Fruit fly (Drosophila melanogaster) whole organism, prepupa: Measurements from ENCODE around the gene CG6142.
A peak's percentile ranks its signal among the peaks of the same experiment; 100 is the strongest.

Experiments used
- Blimp-1 ChIP-seq: fragments of 200-800 bp; sonication (Bioruptor generic); optimal IDR thresholded peaks from 3 replicates; lab custom pipeline; 2017; ENCODE audit warnings: missing biosample characterization, missing genetic modification characterization, mild to moderate bottlenecking, moderate library complexity, missing genetic modification reagents
- CG10631 ChIP-seq: fragments of 200-800 bp; sonication (Bioruptor generic); optimal IDR thresholded peaks from 2 replicates; lab custom pipeline; 2016; ENCODE audit warnings: missing biosample characterization, missing genetic modification characterization
- CG10669 ChIP-seq: fragments of 200-800 bp; sonication (Bioruptor generic); optimal IDR thresholded peaks from 3 replicates; lab custom pipeline; 2018; ENCODE audit warnings: missing biosample characterization, mild to moderate bottlenecking, missing genetic modification characterization, moderate library complexity
- CG11294 ChIP-seq: fragments of 200-800 bp; sonication (Bioruptor generic); IDR thresholded peaks from 2 replicates; pipeline ENCODE4 v1.3.6; 2022; ENCODE audit warnings: missing biosample characterization, missing genetic modification characterization
- CG11762 ChIP-seq: fragments of 200-800 bp; sonication (Bioruptor generic); optimal IDR thresholded peaks from 3 replicates; lab custom pipeline; 2016; ENCODE audit warnings: missing biosample characterization, missing genetic modification characterization; ENCODE audit not compliant: insufficient read depth
- CG11902 ChIP-seq: fragments of 200-800 bp; sonication (Bioruptor generic); optimal IDR thresholded peaks from 3 replicates; lab custom pipeline; 2016; ENCODE audit warnings: missing biosample characterization, missing genetic modification characterization
- CG15336 ChIP-seq: fragments of 200-800 bp; sonication (Bioruptor generic); IDR thresholded peaks from 2 replicates; pipeline ENCODE4 v1.3.6; 2022; ENCODE audit warnings: missing biosample characterization, missing genetic modification characterization
- CG1621 ChIP-seq: fragments of 200-800 bp; sonication (Bioruptor generic); optimal IDR thresholded peaks from 3 replicates; lab custom pipeline; 2018; ENCODE audit warnings: missing biosample characterization, mild to moderate bottlenecking, missing genetic modification characterization
- CG16779 ChIP-seq: fragments of 200-800 bp; sonication (Bioruptor generic); optimal IDR thresholded peaks from 3 replicates; lab custom pipeline; 2017; ENCODE audit warnings: missing biosample characterization, mild to moderate bottlenecking, missing genetic modification characterization
- CG3032 ChIP-seq: fragments of 200-800 bp; optimal IDR thresholded peaks from 2 replicates; lab custom pipeline; 2019; ENCODE audit warnings: missing biosample characterization, mild to moderate bottlenecking, missing genetic modification characterization, moderate library complexity
- CG31627 ChIP-seq: fragments of 200-800 bp; sonication (Bioruptor generic); optimal IDR thresholded peaks from 3 replicates; lab custom pipeline; 2016; ENCODE audit warnings: missing biosample characterization, missing genetic modification characterization
- CG32006 ChIP-seq: fragments of 200-800 bp; sonication (Bioruptor generic); optimal IDR thresholded peaks from 3 replicates; lab custom pipeline; 2017; ENCODE audit warnings: missing biosample characterization, mild to moderate bottlenecking, missing genetic modification characterization
- CG3919 ChIP-seq: fragments of 200-800 bp; sonication (Bioruptor generic); optimal IDR thresholded peaks from 3 replicates; lab custom pipeline; 2016; ENCODE audit warnings: missing biosample characterization, missing genetic modification characterization
- CG4318 ChIP-seq: fragments of 200-800 bp; sonication (Bioruptor generic); optimal IDR thresholded peaks from 3 replicates; lab custom pipeline; 2017; ENCODE audit warnings: missing biosample characterization, mild to moderate bottlenecking, missing genetic modification characterization
- CG6276 ChIP-seq: fragments of 200-800 bp; sonication (Bioruptor generic); optimal IDR thresholded peaks from 2 replicates; lab custom pipeline; 2017; ENCODE audit warnings: missing biosample characterization, mild to moderate bottlenecking, missing genetic modification characterization
- CG6792 ChIP-seq: fragments of 200-800 bp; sonication (Bioruptor generic); optimal IDR thresholded peaks from 3 replicates; lab custom pipeline; 2016; ENCODE audit warnings: missing biosample characterization, missing genetic modification characterization
- CG6808 ChIP-seq: fragments of 200-800 bp; sonication (Bioruptor generic); optimal IDR thresholded peaks from 3 replicates; lab custom pipeline; 2017; ENCODE audit warnings: missing biosample characterization, missing genetic modification characterization, mild to moderate bottlenecking, moderate library complexity, missing genetic modification reagents
- CG7368 ChIP-seq: fragments of 200-800 bp; sonication (Bioruptor generic); optimal IDR thresholded peaks from 3 replicates; lab custom pipeline; 2016; ENCODE audit warnings: missing biosample characterization, missing genetic modification characterization
- CG8632 ChIP-seq: fragments of 200-800 bp; sonication (Bioruptor generic); optimal IDR thresholded peaks from 3 replicates; lab custom pipeline; 2016; ENCODE audit warnings: missing biosample characterization, missing genetic modification characterization
- CG9139 ChIP-seq: fragments of 200-800 bp; sonication (Bioruptor generic); optimal IDR thresholded peaks from 3 replicates; lab custom pipeline; 2017; ENCODE audit warnings: missing biosample characterization, mild to moderate bottlenecking, missing genetic modification characterization
- Eip75B ChIP-seq: fragments of 200-800 bp; sonication (Bioruptor generic); optimal IDR thresholded peaks from 3 replicates; lab custom pipeline; 2016; ENCODE audit warnings: missing biosample characterization, missing genetic modification characterization
- Eip78C ChIP-seq: fragments of 200-800 bp; sonication (Bioruptor generic); peaks from one replicate; lab custom pipeline; 2016; ENCODE audit warnings: missing biosample characterization, missing genetic modification characterization
- Ets96B ChIP-seq: fragments of 200-800 bp; optimal IDR thresholded peaks from 2 replicates; lab custom pipeline; 2019; ENCODE audit warnings: missing biosample characterization, mild to moderate bottlenecking, missing genetic modification characterization, moderate library complexity
- Gug ChIP-seq: fragments of 200-800 bp; sonication (Bioruptor generic); IDR thresholded peaks from 2 replicates; pipeline ENCODE4 v1.3.6; 2022; ENCODE audit warnings: missing biosample characterization, missing genetic modification characterization
- Hr4 ChIP-seq: fragments of 200-800 bp; sonication (Bioruptor generic); optimal IDR thresholded peaks from 3 replicates; lab custom pipeline; 2016; ENCODE audit warnings: missing biosample characterization, missing genetic modification characterization
- Lpt ChIP-seq: fragments of 200-800 bp; sonication (Bioruptor generic); optimal IDR thresholded peaks from 3 replicates; lab custom pipeline; 2016; ENCODE audit warnings: missing biosample characterization, missing genetic modification characterization
- Met ChIP-seq: fragments of 200-800 bp; sonication (Bioruptor generic); optimal IDR thresholded peaks from 3 replicates; lab custom pipeline; 2016; ENCODE audit warnings: missing biosample characterization, missing genetic modification characterization
- OdsH ChIP-seq: fragments of 200-800 bp; sonication (Bioruptor generic); optimal IDR thresholded peaks from 3 replicates; lab custom pipeline; 2016; ENCODE audit warnings: missing biosample characterization, missing genetic modification characterization
- Sox102F ChIP-seq: fragments of 200-800 bp; sonication (Bioruptor generic); optimal IDR thresholded peaks from 2 replicates; lab custom pipeline; 2016; ENCODE audit warnings: missing biosample characterization, mild to moderate bottlenecking, missing genetic modification characterization
- Sox14 ChIP-seq: fragments of 200-800 bp; sonication (Bioruptor generic); optimal IDR thresholded peaks from 3 replicates; lab custom pipeline; 2016; ENCODE audit warnings: missing biosample characterization, missing genetic modification characterization
- Sox15 ChIP-seq: fragments of 200-800 bp; sonication (Bioruptor generic); optimal IDR thresholded peaks from 3 replicates; lab custom pipeline; 2016; ENCODE audit warnings: missing biosample characterization, missing genetic modification characterization
- cyc ChIP-seq: fragments of 200-800 bp; sonication (Bioruptor generic); optimal IDR thresholded peaks from 3 replicates; lab custom pipeline; 2016; ENCODE audit warnings: missing biosample characterization, missing genetic modification characterization
- dac ChIP-seq: fragments of 200-800 bp; sonication (Bioruptor generic); optimal IDR thresholded peaks from 2 replicates; lab custom pipeline; 2017; ENCODE audit warnings: missing biosample characterization, mild to moderate bottlenecking, missing genetic modification characterization
- eg ChIP-seq: fragments of 200-800 bp; sonication (Bioruptor generic); IDR thresholded peaks from 3 replicates; pipeline ENCODE4 v1.3.6; 2022; ENCODE audit warnings: missing biosample characterization, missing genetic modification characterization
- fd59A ChIP-seq: fragments of 200-800 bp; sonication (Bioruptor generic); optimal IDR thresholded peaks from 2 replicates; lab custom pipeline; 2017; ENCODE audit warnings: missing biosample characterization, mild to moderate bottlenecking, missing genetic modification characterization, missing genetic modification reagents
- fd85E ChIP-seq: fragments of 200-800 bp; sonication (Bioruptor generic); optimal IDR thresholded peaks from 3 replicates; lab custom pipeline; 2016; ENCODE audit warnings: missing biosample characterization, missing genetic modification characterization
- fkh ChIP-seq: fragments of 200-800 bp; sonication (Bioruptor generic); optimal IDR thresholded peaks from 3 replicates; lab custom pipeline; 2017; ENCODE audit warnings: missing biosample characterization, mild to moderate bottlenecking, missing genetic modification characterization, moderate library complexity
- lz ChIP-seq: fragments of 200-800 bp; sonication (Bioruptor generic); optimal IDR thresholded peaks from 3 replicates; lab custom pipeline; 2016; ENCODE audit warnings: missing biosample characterization, missing genetic modification characterization
- net ChIP-seq: fragments of 200-800 bp; sonication (Bioruptor generic); optimal IDR thresholded peaks from 3 replicates; lab custom pipeline; 2016; ENCODE audit warnings: missing biosample characterization, missing genetic modification characterization
- pdm3 ChIP-seq: fragments of 200-800 bp; sonication (Bioruptor generic); optimal IDR thresholded peaks from 3 replicates; lab custom pipeline; 2016; ENCODE audit warnings: missing biosample characterization, missing genetic modification characterization
- salr ChIP-seq, 2 experiments: fragments of 200-800 bp; sonication (Bioruptor generic); optimal IDR thresholded peaks; 3 replicates each; lab custom pipeline; 2016 to 2018; ENCODE audit warnings: missing biosample characterization in 2 of 2, missing genetic modification characterization in 2 of 2, mild to moderate bottlenecking in 1 of 2
- ss ChIP-seq, 2 experiments: fragments of 200-800 bp; sonication (Bioruptor generic); optimal IDR thresholded peaks; 2 replicates in 1 of 2; 3 replicates in 1 of 2; lab custom pipeline; 2017 to 2018; ENCODE audit warnings: mild to moderate bottlenecking in 2 of 2, missing biosample characterization in 2 of 2, missing genetic modification characterization in 2 of 2, moderate library complexity in 1 of 2
- svp ChIP-seq: fragments of 200-800 bp; sonication (Bioruptor generic); peaks from one replicate; lab custom pipeline; 2016; ENCODE audit warnings: missing biosample characterization, missing genetic modification characterization
- topi ChIP-seq: fragments of 200-800 bp; sonication (Bioruptor generic); optimal IDR thresholded peaks from 3 replicates; lab custom pipeline; 2016; ENCODE audit warnings: missing biosample characterization, missing genetic modification characterization
- vri ChIP-seq: fragments of 200-800 bp; sonication (Bioruptor generic); optimal IDR thresholded peaks from 3 replicates; lab custom pipeline; 2016; ENCODE audit warnings: missing biosample characterization, mild to moderate bottlenecking, missing genetic modification characterization

The CG6142 gene

dm6 chr3R:26099238-26099637, 33.7 kb upstream of the CG6142 start (continued):
- TF ChIP-seq CG32006 (GFP tag; lab: Kevin White, UChicago) (no peak), Blimp-1 (no peak), CG10631 (no peak), pdm3 (GFP tag; lab: Kevin White, UChicago) (no peak), CG6792 (GFP tag; lab: Kevin White, UChicago) (no peak), CG16779 (no peak), CG10669 (no peak)
- TF ChIP-seq, all 60 proteins: peak for 8

DNA sequence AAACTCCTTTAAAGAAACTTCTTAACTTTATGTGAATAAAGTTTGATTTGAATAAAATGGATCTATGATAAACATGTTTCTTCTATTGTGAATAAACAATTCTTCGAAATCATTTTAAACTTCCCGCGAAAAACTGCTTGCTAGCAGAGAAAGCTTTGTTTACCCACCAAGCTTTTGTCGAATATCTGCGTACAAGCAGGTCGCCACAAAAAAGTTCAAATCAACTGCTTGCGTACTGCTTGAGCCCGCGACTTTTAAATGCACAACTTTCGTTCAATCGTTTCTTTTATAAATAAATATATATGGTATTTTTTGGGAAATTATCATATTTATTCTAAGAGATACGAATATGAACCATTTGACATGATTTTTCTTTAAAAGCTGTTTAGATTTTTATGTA, 29.5 kb upstream of the CG6142 start:
- TF ChIP-seq fkh (GFP tag; lab: Kevin White, UChicago) (peak; percentile 83), CG32006 (GFP tag; lab: Kevin White, UChicago) (no peak)
- TF ChIP-seq, all 60 proteins: peak for 1

DNA sequence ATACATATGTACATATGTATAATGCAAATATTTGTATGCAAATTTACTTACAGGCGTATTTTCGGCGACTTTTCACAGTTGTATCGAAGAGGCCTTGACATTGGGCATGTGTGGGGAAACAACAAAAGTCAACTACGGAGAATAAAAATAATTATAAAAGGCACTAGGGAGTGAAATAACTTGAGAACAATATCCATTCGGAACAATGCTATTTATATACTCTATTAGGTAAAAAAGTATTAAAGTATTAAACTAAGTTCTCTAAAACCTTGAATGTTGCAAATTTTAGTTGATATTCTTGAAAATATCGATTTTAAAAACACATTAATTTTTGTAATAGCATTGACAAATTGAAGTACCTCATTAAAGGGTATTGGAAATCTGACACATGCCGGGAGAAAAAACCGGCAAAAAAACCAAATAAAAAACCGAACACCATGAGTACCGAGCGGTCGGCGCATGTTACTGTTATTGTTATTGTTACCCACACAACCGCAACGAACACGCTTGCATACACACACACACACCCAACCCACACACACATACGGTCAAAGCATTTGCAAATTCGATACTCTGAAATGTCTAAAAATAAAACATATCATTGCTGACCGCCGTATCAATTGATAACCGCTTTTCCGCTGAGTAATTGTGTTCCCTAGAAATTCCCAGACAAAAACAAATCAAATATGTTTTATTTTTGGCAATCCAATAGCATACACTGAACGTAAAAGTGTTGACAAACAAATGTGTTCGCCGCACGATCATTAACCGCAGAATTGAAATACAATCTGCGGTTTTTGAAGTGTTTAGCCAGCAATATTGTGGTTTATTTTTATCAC, 28.4 kb upstream of the CG6142 start:
- TF ChIP-seq Blimp-1 (peak; percentile 35), Hr4 (GFP tag; lab: Kevin White, UChicago) (peak; percentile 67), CG11902 (GFP tag; lab: Kevin White, UChicago) (peak; percentile 35), Sox15 (GFP tag; lab: Kevin White, UChicago) (peak; percentile 12), CG7368 (GFP tag; lab: Kevin White, UChicago) (peak; percentile 32), topi (peak; percentile 84), CG8632 (GFP tag; lab: Kevin White, UChicago) (peak; percentile 54), CG11762 (GFP tag; lab: Kevin White, UChicago) (peak; percentile 3), Sox102F (GFP tag; lab: Kevin White, UChicago) (peak; percentile 67), CG1621 (tag; lab: Kevin White, UChicago) (no peak), Met (GFP tag; lab: Kevin White, UChicago) (peak; percentile 79), CG10669 (no peak), Eip78C (GFP tag; lab: Kevin White, UChicago) (peak; percentile 81), eg (GFP tag; lab: Robert Waterston, UW) (peak; percentile 66), CG3032 (tag; lab: Kevin White, UChicago) (peak; percentile 28), Ets96B (peak; percentile 13), CG3919 (peak; percentile 52), pdm3 (GFP tag; lab: Kevin White, UChicago) (peak; percentile 41), svp (GFP tag; lab: Kevin White, UChicago) (peak; percentile 89), vri (GFP tag; lab: Kevin White, UChicago) (peak; percentile 20), net (peak; percentile 33), fkh (GFP tag; lab: Kevin White, UChicago) (peak; percentile 45), fd85E (GFP tag; lab: Kevin White, UChicago) (no peak), OdsH (GFP tag; lab: Kevin White, UChicago) (peak; percentile 45), CG11294 (no peak), Lpt (GFP tag; lab: Kevin White, UChicago) (peak; percentile 33), salr (GFP tag; optimal IDR thresholded peaks at IDR 0.05; lab: Kevin White, UChicago) (no peak), CG4318 (GFP tag; lab: Kevin White, UChicago) (no peak), CG6276 (GFP tag; lab: Kevin White, UChicago) (peak; percentile 9), CG9139 (GFP tag; lab: Kevin White, UChicago) (no peak), dac (GFP tag; lab: Kevin White, UChicago) (no peak), lz (GFP tag; lab: Kevin White, UChicago) (peak; percentile 84), CG32006 (GFP tag; lab: Kevin White, UChicago) (peak; percentile 55), CG31627 (GFP tag; lab: Kevin White, UChicago) (peak; percentile 77), CG15336 (GFP tag; lab: Robert Waterston, UW) (peak; percentile 64), CG6792 (GFP tag; lab: Kevin White, UChicago) (peak; percentile 70), cyc (peak; percentile 76), Sox14 (GFP tag; lab: Kevin White, UChicago) (peak; percentile 51), fd59A (no peak), CG6808 (peak; percentile 10), ss (GFP tag; optimal IDR thresholded peaks at IDR 0.05; lab: Kevin White, UChicago) (peak in 1 of 2 experiments; percentile 26), Gug (GFP tag; lab: Robert Waterston, UW) (no peak), Eip75B (GFP tag; lab: Kevin White, UChicago) (peak; percentile 71)
